Worm (Caenorhabditis elegans) whole organism, young adult: ENCODE results near the gene H03G16.1.

ENCODE experiments used
- F10E7.11 ChIP-seq: sonication (generic microtip); optimal IDR thresholded peaks from 2 replicates; lab custom pipeline; 2017; ENCODE audit warnings: mild to moderate bottlenecking, missing genetic modification characterization, moderate library complexity, missing compliant biosample characterization
- F33H1.4 ChIP-seq: fragments of 200-800 bp; sonication (Bioruptor generic); IDR thresholded peaks from 2 replicates; pipeline ENCODE4 v1.3.6; 2022; ENCODE audit warnings: missing genetic modification reagents, missing genetic modification characterization, missing compliant biosample characterization
- F39B2.1 ChIP-seq: fragments of 200-800 bp; sonication (Bioruptor generic); IDR thresholded peaks from 2 replicates; pipeline ENCODE4 v1.3.6; 2022; ENCODE audit warnings: missing genetic modification reagents, missing genetic modification characterization, missing compliant biosample characterization
- F55B11.4 ChIP-seq: sonication (generic microtip); optimal IDR thresholded peaks from 2 replicates; lab custom pipeline; 2016; ENCODE audit warnings: missing compliant biosample characterization, missing genetic modification characterization, borderline replicate concordance; ENCODE audit not compliant: insufficient read depth
- F57A8.1 ChIP-seq: fragments of 200-800 bp; sonication (Bioruptor generic); optimal IDR thresholded peaks from 2 replicates; lab custom pipeline; 2018; ENCODE audit warnings: mild to moderate bottlenecking, missing genetic modification characterization, moderate library complexity, missing compliant biosample characterization
- K11D2.4 ChIP-seq: fragments of 200-800 bp; sonication (Bioruptor generic); IDR thresholded peaks from 2 replicates; pipeline ENCODE4 v1.3.6; 2022; ENCODE audit warnings: missing genetic modification reagents, missing genetic modification characterization, missing compliant biosample characterization
- Y53F4B.3 ChIP-seq: fragments of 200-800 bp; sonication (Bioruptor generic); IDR thresholded peaks from 2 replicates; pipeline ENCODE4 v1.3.6; 2022; ENCODE audit warnings: missing genetic modification reagents, missing genetic modification characterization, missing compliant biosample characterization
- Y56A3A.18 ChIP-seq: fragments of 200-800 bp; sonication (Bioruptor generic); IDR thresholded peaks from 2 replicates; pipeline ENCODE4 v1.3.6; 2022; ENCODE audit warnings: missing genetic modification reagents, missing genetic modification characterization, missing compliant biosample characterization
- Y79H2A.3 ChIP-seq: fragments of 200-800 bp; sonication (Bioruptor generic); conservative IDR thresholded peaks from 2 replicates; pipeline ENCODE4 v1.3.6; 2022; ENCODE audit warnings: missing genetic modification reagents, missing genetic modification characterization, missing compliant biosample characterization
- aptf-3 ChIP-seq: fragments of 200-800 bp; sonication (Bioruptor generic); IDR thresholded peaks from 2 replicates; pipeline ENCODE4 v1.3.6; 2022; ENCODE audit warnings: missing genetic modification characterization, missing compliant biosample characterization
- attf-5 ChIP-seq: fragments of 200-800 bp; sonication (Bioruptor generic); optimal IDR thresholded peaks from 2 replicates; lab custom pipeline; 2018; ENCODE audit warnings: mild to moderate bottlenecking, missing genetic modification characterization, missing compliant biosample characterization
- attf-6 ChIP-seq: fragments of 200-800 bp; sonication (Bioruptor generic); IDR thresholded peaks from 2 replicates; pipeline ENCODE4 v1.3.6; 2022; ENCODE audit warnings: missing genetic modification reagents, missing genetic modification characterization, missing compliant biosample characterization
- cebp-1 ChIP-seq, 2 experiments: fragments of 200-800 bp in 1 of 2; sonication (Bioruptor generic) in 1 of 2; sonication (generic microtip) in 1 of 2; IDR thresholded peaks in 1 of 2; optimal IDR thresholded peaks in 1 of 2; 2 replicates each; pipeline versions ENCODE4 v1.3.6 to Lab custom; 2017 to 2022; ENCODE audit warnings: missing compliant biosample characterization in 2 of 2, missing genetic modification characterization in 2 of 2, mild to moderate bottlenecking in 1 of 2, missing genetic modification reagents in 1 of 2, moderate library complexity in 1 of 2
- die-1 ChIP-seq: sonication (generic microtip); optimal IDR thresholded peaks from 2 replicates; lab custom pipeline; 2016; ENCODE audit warnings: missing genotype, mild to moderate bottlenecking, missing genetic modification characterization, missing compliant biosample characterization
- egrh-3 ChIP-seq: fragments of 200-800 bp; sonication (Bioruptor generic); IDR thresholded peaks from 2 replicates; pipeline ENCODE4 v1.3.6; 2022; ENCODE audit warnings: missing genetic modification reagents, missing genetic modification characterization, missing compliant biosample characterization
- gei-17 ChIP-seq: fragments of 200-800 bp; sonication (Bioruptor generic); optimal IDR thresholded peaks from 2 replicates; lab custom pipeline; 2018; ENCODE audit warnings: mild to moderate bottlenecking, missing genetic modification characterization, missing compliant biosample characterization
- hlh-12 ChIP-seq: sonication (generic microtip); optimal IDR thresholded peaks from 2 replicates; lab custom pipeline; 2016; ENCODE audit warnings: missing genetic modification characterization, missing compliant biosample characterization
- hlh-26 ChIP-seq: fragments of 200-800 bp; sonication (Bioruptor generic); conservative IDR thresholded peaks from 2 replicates; pipeline ENCODE4 v1.3.6; 2022; ENCODE audit warnings: missing genetic modification reagents, missing genetic modification characterization, missing compliant biosample characterization
- lag-1 ChIP-seq: fragments of 200-800 bp; sonication (Bioruptor generic); IDR thresholded peaks from 2 replicates; pipeline ENCODE4 v1.3.6; 2022; ENCODE audit warnings: missing genetic modification reagents, missing genetic modification characterization, missing compliant biosample characterization
- let-607 ChIP-seq, 2 experiments: fragments of 200-800 bp in 1 of 2; sonication (Bioruptor generic) in 1 of 2; sonication (generic microtip) in 1 of 2; optimal IDR thresholded peaks; 2 replicates each; lab custom pipeline; 2016 to 2018; ENCODE audit warnings: mild to moderate bottlenecking in 2 of 2, missing compliant biosample characterization in 2 of 2, missing genetic modification characterization in 2 of 2, moderate library complexity in 2 of 2, missing genotype in 1 of 2
- mxl-1 ChIP-seq: sonication (generic microtip); optimal IDR thresholded peaks from 2 replicates; lab custom pipeline; 2016; ENCODE audit warnings: missing genetic modification characterization, missing compliant biosample characterization
- nhr-120 ChIP-seq: fragments of 200-800 bp; sonication (Bioruptor generic); IDR thresholded peaks from 2 replicates; pipeline ENCODE4 v1.3.6; 2022; ENCODE audit warnings: missing genetic modification characterization, missing compliant biosample characterization
- nhr-80 ChIP-seq: sonication (generic microtip); optimal IDR thresholded peaks from 2 replicates; lab custom pipeline; 2016; ENCODE audit warnings: missing genetic modification characterization, missing compliant biosample characterization
- nhr-90 ChIP-seq: sonication (generic microtip); optimal IDR thresholded peaks from 2 replicates; lab custom pipeline; 2016; ENCODE audit warnings: missing genotype, mild to moderate bottlenecking, missing genetic modification characterization, missing compliant biosample characterization
- pbrm-1 ChIP-seq: fragments of 200-800 bp; sonication (Bioruptor generic); IDR thresholded peaks from 2 replicates; pipeline ENCODE4 v1.3.6; 2022; ENCODE audit warnings: missing genetic modification reagents, missing genetic modification characterization, missing compliant biosample characterization
- rcor-1 ChIP-seq: fragments of 200-800 bp; sonication (Bioruptor generic); IDR thresholded peaks from 2 replicates; pipeline ENCODE4 v1.3.6; 2022; ENCODE audit warnings: missing genetic modification reagents, missing genetic modification characterization, missing compliant biosample characterization
- sea-2 ChIP-seq: fragments of 200-800 bp; sonication (Bioruptor generic); IDR thresholded peaks from 2 replicates; pipeline ENCODE4 v1.3.6; 2022; ENCODE audit warnings: missing genetic modification characterization, missing compliant biosample characterization
- snpc-1.3 ChIP-seq: sonication (generic microtip); optimal IDR thresholded peaks from 2 replicates; lab custom pipeline; 2017; ENCODE audit warnings: missing genetic modification characterization, mild to moderate bottlenecking, missing compliant biosample characterization, antibody characterized with exemption, moderate library complexity, missing genotype, missing genetic modification reagents; ENCODE audit not compliant: insufficient read depth
- somi-1 ChIP-seq: fragments of 200-800 bp; sonication (Bioruptor generic); optimal IDR thresholded peaks from 2 replicates; lab custom pipeline; 2018; ENCODE audit warnings: mild to moderate bottlenecking, missing genetic modification characterization, missing compliant biosample characterization
- unc-130 ChIP-seq: sonication (generic microtip); optimal IDR thresholded peaks from 2 replicates; lab custom pipeline; 2016; ENCODE audit warnings: missing genetic modification reagents, missing genetic modification characterization, missing compliant biosample characterization
- zfh-2 ChIP-seq: fragments of 200-800 bp; sonication (Bioruptor generic); conservative IDR thresholded peaks from 2 replicates; pipeline ENCODE4 v1.3.6; 2022; ENCODE audit warnings: missing genetic modification reagents, missing genetic modification characterization, missing compliant biosample characterization
- ztf-22 ChIP-seq: fragments of 200-800 bp; sonication (Bioruptor generic); optimal IDR thresholded peaks from 2 replicates; lab custom pipeline; 2018; ENCODE audit warnings: mild to moderate bottlenecking, missing genetic modification characterization, moderate library complexity, missing compliant biosample characterization
- ztf-26 ChIP-seq: sonication (generic microtip); optimal IDR thresholded peaks from 2 replicates; lab custom pipeline; 2017; ENCODE audit warnings: missing genetic modification characterization, missing compliant biosample characterization

The H03G16.1 gene

ce11 chrX:15053223-15053933 lies at the start of gene H03G16.1:
Gene H03G16.1 (plus strand): TSS chrX:15053883.
- TF ChIP-seq F57A8.1 (GFP tag; lab: Kevin White, UChicago) (no peak), cebp-1 (GFP tag; IDR thresholded peaks at IDR 0.05; lab: Robert Waterston, UW) (no peak), cebp-1 (tag; optimal IDR thresholded peaks at IDR 0.05; lab: Kevin White, UChicago) (no peak), hlh-26 (GFP tag; lab: Robert Waterston, UW) (no peak)

DNA sequence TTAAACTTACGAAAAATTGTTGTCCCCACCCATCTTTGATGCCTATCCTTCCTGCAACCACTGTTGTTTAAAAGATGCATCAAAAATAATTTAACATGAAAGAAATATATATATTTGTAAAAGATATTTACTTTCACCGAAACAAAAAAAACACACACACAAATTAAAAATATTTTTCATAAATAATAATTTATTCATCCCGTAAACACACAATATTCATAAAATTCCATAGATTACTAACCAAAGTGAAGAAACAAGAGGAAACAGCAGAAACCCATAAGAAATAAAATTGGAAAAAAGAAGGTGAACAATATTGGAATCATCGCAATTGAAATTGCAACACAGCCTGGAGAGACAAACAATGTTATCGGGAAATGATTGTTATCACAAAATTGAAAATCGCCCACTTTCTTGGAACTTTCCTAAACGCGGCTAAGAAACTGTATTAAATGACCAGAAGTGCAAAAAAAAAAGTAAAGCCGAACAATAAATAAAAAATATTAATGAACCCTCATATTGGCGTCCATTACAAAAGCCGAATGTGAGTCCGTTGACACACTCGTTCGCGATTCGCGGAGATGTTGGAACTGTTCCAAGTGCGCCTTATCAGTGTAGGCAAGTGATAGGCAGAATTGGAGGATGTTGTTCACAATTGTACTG lies 49.7 kb upstream of the H03G16.1 start, which contains the start of gene slc-25A18.1:
Gene slc-25A18.1 (minus strand): TSS at position 51 of the 660 bp plus-strand sequence.
- TF ChIP-seq Y53F4B.3 (GFP tag; lab: Robert Waterston, UW) (no peak), nhr-120 (GFP tag; lab: Robert Waterston, UW) (no peak), nhr-80 (tag; lab: Kevin White, UChicago) (peak; percentile 37), Y56A3A.18 (GFP tag; lab: Robert Waterston, UW) (no peak), hlh-12 (tag; lab: Kevin White, UChicago) (no peak), gei-17 (GFP tag; lab: Kevin White, UChicago) (no peak), die-1 (tag; lab: Kevin White, UChicago) (no peak)

DNA sequence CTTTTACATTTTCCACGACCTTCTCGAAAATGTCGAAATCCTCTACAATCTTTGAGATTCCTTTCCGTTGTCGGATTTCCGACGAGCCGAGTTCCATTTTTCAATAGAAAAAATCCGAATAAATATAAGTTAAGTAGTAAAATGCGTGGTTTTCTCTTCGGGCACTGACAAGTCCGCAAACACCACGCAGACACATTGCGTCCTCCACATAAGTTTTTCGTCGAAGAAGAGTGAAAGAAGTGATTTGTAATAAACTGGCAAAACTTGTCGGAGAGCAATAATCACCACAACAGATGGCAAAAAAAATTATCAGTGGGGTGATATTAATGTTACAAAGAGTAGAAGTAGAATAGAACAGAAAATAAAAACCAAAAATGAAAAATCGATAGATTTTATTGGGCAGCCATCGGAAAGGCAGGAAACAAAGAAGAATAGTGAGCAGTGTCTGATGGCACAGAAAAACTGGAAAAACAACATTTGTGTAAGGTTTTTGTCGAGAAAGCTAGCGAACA lies 46.8 kb upstream of the H03G16.1 start, which contains the start of gene ergi-2:
Gene ergi-2 (minus strand): TSS at position 462 of the 512 bp plus-strand sequence.
- TF ChIP-seq K11D2.4 (GFP tag; lab: Robert Waterston, UW) (no peak), attf-6 (GFP tag; lab: Robert Waterston, UW) (no peak), let-607 (tag; optimal IDR thresholded peaks at IDR 0.05; lab: Kevin White, UChicago) (peak; percentile 75 to 87), nhr-80 (tag; lab: Kevin White, UChicago) (peak; percentile 47), attf-5 (GFP tag; lab: Kevin White, UChicago) (peak; percentile 32), rcor-1 (GFP tag; lab: Robert Waterston, UW) (no peak), somi-1 (no peak), Y56A3A.18 (GFP tag; lab: Robert Waterston, UW) (no peak), F55B11.4 (no peak), sea-2 (GFP tag; lab: Robert Waterston, UW) (no peak), hlh-26 (GFP tag; lab: Robert Waterston, UW) (no peak)
- TF ChIP-seq, all 124 proteins: peak for 3

DNA sequence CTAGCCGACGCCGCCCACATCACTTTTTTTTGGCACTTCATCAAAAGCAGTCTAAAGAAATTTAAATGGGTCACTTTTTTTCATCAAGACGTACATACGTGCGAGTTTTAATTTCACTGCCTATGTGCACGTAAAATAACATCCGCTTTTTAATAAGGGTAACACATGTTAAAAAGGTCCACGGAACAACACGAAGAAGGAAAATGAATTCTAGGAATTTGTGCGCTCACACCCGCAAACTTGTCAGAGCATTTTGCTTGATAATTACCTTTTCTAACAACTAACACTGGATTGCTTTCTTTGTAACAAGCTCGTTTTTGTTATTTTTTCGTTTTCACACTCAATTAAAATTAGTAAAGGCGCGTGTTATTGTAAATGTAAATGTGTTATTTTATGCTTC lies 45.0 kb upstream of the H03G16.1 start:
- TF ChIP-seq nhr-90 (tag; lab: Kevin White, UChicago): no peak
- TF ChIP-seq lag-1 (GFP tag; lab: Robert Waterston, UW): no peak
- no peak for TF ChIP-seq mxl-1 (tag; lab: Kevin White, UChicago)
- no peak for TF ChIP-seq zfh-2 (GFP tag; lab: Robert Waterston, UW)
- TF ChIP-seq unc-130 (GFP tag; lab: Kevin White, UChicago): no peak
- TF ChIP-seq snpc-1.3 (tag; lab: Kevin White, UChicago): no peak
- no peak for TF ChIP-seq nhr-120 (GFP tag; lab: Robert Waterston, UW)
- TF ChIP-seq F33H1.4: no peak
- TF ChIP-seq Y79H2A.3 (GFP tag; lab: Robert Waterston, UW): no peak
- TF ChIP-seq egrh-3 (GFP tag; lab: Robert Waterston, UW): no peak
- TF ChIP-seq pbrm-1 (GFP tag; lab: Robert Waterston, UW): no peak
- no peak for TF ChIP-seq F10E7.11 (tag; lab: Kevin White, UChicago)
- no peak for TF ChIP-seq ztf-22 (GFP tag; lab: Kevin White, UChicago)
- TF ChIP-seq aptf-3 (GFP tag; lab: Robert Waterston, UW): no peak
- no peak for TF ChIP-seq ztf-26
- no peak for TF ChIP-seq F39B2.1
